Fruit fly (Drosophila melanogaster) Kc167 (cell line): Measurements from ENCODE around the gene CG13403.

ENCODE experiments used
- Myc ChIP-seq: fragments of >200 bp; optimal IDR thresholded peaks from 2 replicates; lab custom pipeline; 2017; ENCODE audit warnings: missing external identifiers
- Sin3A ChIP-seq: fragments of >200 bp; optimal IDR thresholded peaks from 2 replicates; lab custom pipeline; 2018; ENCODE audit warnings: missing external identifiers
- h ChIP-seq: fragments of >200 bp; optimal IDR thresholded peaks from 3 replicates; lab custom pipeline; 2018; ENCODE audit warnings: missing external identifiers
- insv ChIP-seq: fragments of >200 bp; optimal IDR thresholded peaks from 3 replicates; lab custom pipeline; 2018; ENCODE audit warnings: missing external identifiers
- psq ChIP-seq: fragments of >200 bp; optimal IDR thresholded peaks from 2 replicates; lab custom pipeline; 2017; ENCODE audit warnings: missing external identifiers
- ttk ChIP-seq: sonication (Bioruptor generic); optimal IDR thresholded peaks from 2 replicates; lab custom pipeline; 2017; ENCODE audit warnings: missing external identifiers

Gene CG13403

DNA sequence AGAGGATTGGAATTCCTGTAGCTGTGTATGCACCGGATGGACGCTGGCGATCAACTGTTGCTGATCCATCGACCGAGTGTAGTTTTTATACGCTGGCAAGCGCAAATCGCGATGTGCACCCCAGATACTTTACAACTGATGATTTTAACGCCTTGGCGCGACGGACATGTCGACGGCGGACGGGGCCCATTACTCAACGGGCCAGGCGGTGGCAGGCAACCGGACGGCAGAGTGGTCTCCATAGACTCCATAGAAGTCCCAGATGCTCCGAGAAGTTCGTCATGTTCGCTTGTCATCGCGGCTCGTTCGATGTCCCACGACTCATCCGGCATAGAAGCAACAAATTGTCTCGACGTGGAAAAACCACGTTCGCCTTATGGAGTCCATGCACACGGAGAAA is at the start of gene CG13403:
TSS of gene CG13403 (minus strand) at position 101 of the 400 bp plus-strand sequence.
- TF ChIP-seq h (lab: Kevin White, UChicago) (no peak), insv (lab: Kevin White, UChicago) (no peak), Myc (lab: Kevin White, UChicago) (no peak)

DNA sequence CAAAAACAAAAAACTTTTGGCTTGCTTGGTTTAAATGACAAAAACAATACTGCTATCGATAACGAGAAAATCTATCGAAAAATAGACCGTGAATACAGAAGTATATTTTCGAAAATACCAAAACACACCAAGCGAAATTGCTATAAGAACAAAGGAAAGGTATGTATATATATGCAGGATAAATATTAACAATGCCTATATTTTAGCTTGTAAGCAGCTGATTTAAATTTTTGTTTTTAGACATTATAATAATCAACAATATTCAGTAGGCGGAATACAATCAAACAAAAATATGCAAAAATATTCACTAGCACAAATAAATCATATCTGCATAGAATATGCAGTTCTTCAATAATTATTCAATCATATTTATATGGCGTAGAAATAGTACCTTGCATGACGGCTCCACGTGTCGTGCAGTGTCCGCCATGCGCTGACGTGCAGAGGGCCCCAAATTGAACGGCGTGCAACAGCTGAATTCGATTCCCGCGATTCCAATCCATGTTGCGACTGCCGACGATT is 46.1 kb upstream of the CG13403 start, which contains the start of the genes Fbxl4 and Dus2:
TSS of gene Fbxl4 (minus strand) at position 51 of the 522 bp plus-strand sequence.
TSS of gene Dus2 (plus strand) at position 116 of the 522 bp plus-strand sequence.
- TF ChIP-seq Myc (lab: Kevin White, UChicago): no peak

DNA sequence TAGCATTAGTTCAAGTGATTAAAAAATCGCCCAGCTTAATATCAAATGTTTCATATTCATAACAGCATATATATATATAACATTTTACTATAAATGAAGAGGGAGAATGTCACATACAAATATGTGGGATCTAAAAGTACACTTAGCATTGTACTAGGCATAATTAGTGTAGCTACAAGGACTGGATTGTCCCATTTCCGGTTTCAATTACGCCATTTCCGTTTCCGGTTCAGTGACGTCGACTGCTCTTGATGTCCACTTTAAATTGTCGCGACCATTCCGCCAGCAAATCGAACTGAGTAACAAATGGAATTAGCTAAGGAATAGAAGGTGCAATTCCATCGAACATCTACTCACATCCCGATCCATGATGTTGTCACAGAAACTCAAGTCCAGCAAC is 42.6 kb upstream of the CG13403 start:
- TF ChIP-seq insv (lab: Kevin White, UChicago): no peak
- no peak for TF ChIP-seq Myc (lab: Kevin White, UChicago)
- TF ChIP-seq ttk (lab: Kevin White, UChicago): no peak
- no peak for TF ChIP-seq psq (lab: Kevin White, UChicago)
- no peak for TF ChIP-seq Sin3A (lab: Kevin White, UChicago)
- TF ChIP-seq h (lab: Kevin White, UChicago): no peak

DNA sequence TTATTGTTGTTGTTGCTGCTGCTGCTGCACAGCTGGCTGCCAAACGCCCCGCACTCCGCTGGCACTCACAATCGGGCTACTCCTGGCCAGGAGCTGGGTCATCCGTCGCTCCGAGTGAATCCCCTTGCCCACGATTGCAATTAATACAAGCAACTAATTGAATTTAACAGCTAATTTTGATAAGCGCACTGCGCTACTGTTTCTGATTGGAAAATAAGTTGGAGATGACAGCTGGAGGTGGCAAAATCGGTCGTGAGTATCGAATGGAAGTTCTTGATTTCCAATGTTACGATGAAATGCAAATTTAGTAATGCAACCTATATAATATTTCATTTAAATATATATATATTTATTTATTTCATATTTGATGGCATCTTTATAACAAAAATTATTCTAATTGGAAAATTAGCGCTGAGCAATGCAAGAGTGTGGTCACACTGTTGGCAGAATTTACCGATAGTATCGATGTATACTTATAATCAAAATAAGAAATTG is 42.1 kb upstream of the CG13403 start, which contains the start of gene CG42271:
TSS of gene CG42271 (minus strand) at position 224 of the 495 bp plus-strand sequence.
- no peak for TF ChIP-seq h (lab: Kevin White, UChicago)
- TF ChIP-seq Sin3A (lab: Kevin White, UChicago): no peak
- no peak for TF ChIP-seq insv (lab: Kevin White, UChicago)
- no peak for TF ChIP-seq Myc (lab: Kevin White, UChicago)
- TF ChIP-seq psq (lab: Kevin White, UChicago): no peak
- no peak for TF ChIP-seq ttk (lab: Kevin White, UChicago)

DNA sequence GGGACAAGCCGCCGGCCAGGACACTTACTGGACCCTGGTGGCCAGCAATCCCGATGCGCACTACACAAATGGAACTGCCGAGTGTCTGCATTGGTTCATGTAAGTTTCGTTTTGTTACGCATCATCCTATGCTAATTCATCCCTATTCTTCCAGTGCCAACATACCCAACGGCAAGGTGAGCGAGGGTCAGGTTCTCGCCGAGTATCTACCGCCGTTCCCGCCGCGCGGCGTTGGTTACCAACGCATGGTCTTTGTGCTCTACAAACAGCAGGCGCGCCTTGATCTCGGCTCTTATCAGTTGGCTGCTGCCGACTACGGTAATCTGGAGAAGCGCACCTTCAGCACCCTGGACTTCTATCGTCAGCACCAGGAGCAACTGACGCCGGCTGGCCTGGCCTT is 35.2 kb upstream of the CG13403 start:
- TF ChIP-seq h (lab: Kevin White, UChicago) (no peak), Myc (lab: Kevin White, UChicago) (no peak), ttk (lab: Kevin White, UChicago) (no peak), Sin3A (lab: Kevin White, UChicago) (no peak), insv (lab: Kevin White, UChicago) (no peak), psq (lab: Kevin White, UChicago) (no peak)

DNA sequence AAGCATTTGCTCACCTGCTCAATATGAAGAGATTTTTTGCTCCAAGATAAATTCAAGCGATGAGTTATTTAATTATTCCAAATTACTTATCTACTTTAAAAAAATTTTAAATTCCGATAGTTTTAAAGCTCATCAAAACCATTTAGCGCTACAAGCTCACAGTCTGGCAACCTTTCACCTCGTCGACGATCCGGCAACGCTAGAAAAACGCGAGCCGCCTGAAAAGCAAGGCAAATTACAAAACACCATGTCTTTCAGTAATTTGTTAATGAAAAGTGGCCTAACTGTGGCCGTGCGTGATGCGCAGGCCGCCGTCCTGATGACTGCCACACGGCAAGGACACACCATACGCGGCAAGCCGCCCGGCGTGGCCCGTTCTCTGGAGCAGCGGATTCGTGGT is 34.3 kb upstream of the CG13403 start, which contains the start of gene mRpL38:
TSS of gene mRpL38 (plus strand) at position 197 of the 400 bp plus-strand sequence.
- TF ChIP-seq Sin3A (lab: Kevin White, UChicago) (no peak), insv (lab: Kevin White, UChicago) (no peak), ttk (lab: Kevin White, UChicago) (no peak), Myc (lab: Kevin White, UChicago) (no peak), psq (lab: Kevin White, UChicago) (no peak), h (lab: Kevin White, UChicago) (no peak)

DNA sequence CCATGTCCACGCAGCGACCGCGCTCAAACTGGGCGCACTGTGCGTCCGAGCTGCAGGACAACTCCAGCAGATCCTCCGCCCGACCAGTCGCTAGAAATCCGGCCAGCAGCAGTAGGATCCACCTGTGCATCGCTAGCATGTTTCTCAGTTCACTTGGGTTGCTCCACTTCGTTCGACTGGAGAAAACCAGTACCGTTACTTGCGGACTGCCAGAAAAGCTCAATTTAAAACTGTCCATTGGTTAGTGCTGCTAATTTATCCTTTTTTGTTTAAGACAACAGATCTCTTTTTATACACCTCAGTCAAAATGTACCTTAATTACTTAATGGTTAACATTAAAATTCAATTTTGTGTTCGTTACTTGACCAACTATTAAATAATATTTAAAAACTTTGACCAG is 33.8 kb upstream of the CG13403 start, which contains the start of gene CG11674:
TSS of gene CG11674 (minus strand) at position 215 of the 400 bp plus-strand sequence.
- TF ChIP-seq ttk (lab: Kevin White, UChicago) (no peak), psq (lab: Kevin White, UChicago) (no peak), Sin3A (lab: Kevin White, UChicago) (no peak), insv (lab: Kevin White, UChicago) (no peak), h (lab: Kevin White, UChicago) (no peak)

DNA sequence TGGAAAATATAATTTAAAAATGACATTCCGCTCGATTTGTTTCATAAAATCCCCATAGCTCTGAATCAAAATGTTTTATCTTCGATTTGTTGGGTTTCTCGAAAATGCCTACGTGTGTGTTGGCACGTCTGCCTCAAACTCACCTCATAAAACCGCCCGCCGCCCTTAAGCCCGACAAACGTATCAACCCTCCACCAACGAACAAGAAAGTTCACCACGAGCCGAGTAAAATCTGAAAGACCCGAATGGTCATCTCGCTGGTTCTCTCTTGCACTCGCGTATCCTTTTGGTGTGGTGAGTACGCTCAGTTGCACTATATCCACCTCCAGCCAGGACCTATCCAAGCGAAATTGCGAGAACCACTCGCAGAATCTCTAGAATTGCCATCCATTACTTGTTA is 30.2 kb upstream of the CG13403 start:
- TF ChIP-seq insv (lab: Kevin White, UChicago) (no peak), Myc (lab: Kevin White, UChicago) (no peak), Sin3A (lab: Kevin White, UChicago) (no peak), ttk (lab: Kevin White, UChicago) (no peak), psq (lab: Kevin White, UChicago) (no peak), h (lab: Kevin White, UChicago) (no peak)

DNA sequence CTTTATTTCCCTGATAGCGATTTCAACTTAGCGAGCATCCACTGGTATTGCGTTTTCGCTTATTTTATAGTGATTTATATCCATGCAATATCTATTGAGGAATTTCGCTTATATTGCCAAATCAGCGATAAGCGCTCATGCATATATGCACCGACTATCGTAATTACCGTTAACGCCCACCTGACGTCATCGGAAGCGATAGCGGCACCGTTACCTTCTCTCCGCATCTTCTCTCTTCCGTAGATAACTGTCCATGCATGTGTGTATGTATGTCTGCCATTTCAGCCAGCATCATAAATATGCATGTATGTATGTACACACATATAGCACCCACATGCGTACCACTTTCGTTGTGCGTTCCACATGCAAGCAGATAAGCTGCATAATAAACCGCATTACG is 29.4 kb upstream of the CG13403 start:
- no peak for TF ChIP-seq h (lab: Kevin White, UChicago)
- no peak for TF ChIP-seq insv (lab: Kevin White, UChicago)
- no peak for TF ChIP-seq psq (lab: Kevin White, UChicago)
- no peak for TF ChIP-seq Myc (lab: Kevin White, UChicago)
- no peak for TF ChIP-seq ttk (lab: Kevin White, UChicago)
- TF ChIP-seq Sin3A (lab: Kevin White, UChicago): no peak

DNA sequence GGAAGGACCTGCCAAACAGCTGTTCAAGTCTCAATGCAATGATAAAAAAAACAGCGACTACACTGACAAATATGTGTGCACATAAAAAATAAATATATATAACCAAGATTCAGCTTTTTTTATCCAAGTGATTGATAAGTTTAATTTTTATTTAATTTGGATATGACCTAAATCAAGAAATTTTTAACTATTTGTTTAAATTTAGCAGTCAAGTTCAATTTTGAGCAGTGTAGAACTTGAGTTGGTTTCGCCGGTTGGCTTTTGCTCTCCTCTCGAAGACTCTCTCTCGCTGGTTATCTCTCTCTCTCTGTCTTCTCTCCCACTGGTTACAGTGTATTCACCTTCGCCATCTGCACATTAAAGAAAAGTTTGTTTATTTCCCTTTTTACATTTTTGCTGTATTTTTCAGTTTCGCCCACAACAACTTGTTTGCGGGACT is 26.2 kb upstream of the CG13403 start:
- no peak for TF ChIP-seq h (lab: Kevin White, UChicago)
- no peak for TF ChIP-seq ttk (lab: Kevin White, UChicago)
- TF ChIP-seq psq (lab: Kevin White, UChicago): no peak
- no peak for TF ChIP-seq Myc (lab: Kevin White, UChicago)
- TF ChIP-seq Sin3A (lab: Kevin White, UChicago): no peak
- no peak for TF ChIP-seq insv (lab: Kevin White, UChicago)

DNA sequence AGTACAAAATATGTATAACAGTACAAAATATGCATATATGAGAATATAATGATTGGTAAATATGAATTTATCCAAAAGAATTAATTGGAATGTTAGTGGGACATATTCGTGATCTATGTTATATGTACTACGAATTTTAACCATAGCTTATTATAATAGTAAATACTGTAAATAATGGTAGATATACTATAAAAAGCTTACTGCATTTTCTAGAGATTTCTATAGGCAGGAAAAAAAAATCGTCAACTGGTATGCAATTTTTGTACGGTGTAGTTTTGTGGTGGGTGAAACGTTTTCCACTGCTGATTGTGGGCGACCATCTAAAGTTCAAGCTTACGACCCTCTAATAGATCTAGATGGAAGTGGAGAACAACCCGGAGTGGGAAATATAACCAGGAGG is 25.0 kb upstream of the CG13403 start:
- TF ChIP-seq h (lab: Kevin White, UChicago): no peak
- no peak for TF ChIP-seq psq (lab: Kevin White, UChicago)
- no peak for TF ChIP-seq Sin3A (lab: Kevin White, UChicago)
- no peak for TF ChIP-seq Myc (lab: Kevin White, UChicago)
- TF ChIP-seq insv (lab: Kevin White, UChicago): no peak
- no peak for TF ChIP-seq ttk (lab: Kevin White, UChicago)

DNA sequence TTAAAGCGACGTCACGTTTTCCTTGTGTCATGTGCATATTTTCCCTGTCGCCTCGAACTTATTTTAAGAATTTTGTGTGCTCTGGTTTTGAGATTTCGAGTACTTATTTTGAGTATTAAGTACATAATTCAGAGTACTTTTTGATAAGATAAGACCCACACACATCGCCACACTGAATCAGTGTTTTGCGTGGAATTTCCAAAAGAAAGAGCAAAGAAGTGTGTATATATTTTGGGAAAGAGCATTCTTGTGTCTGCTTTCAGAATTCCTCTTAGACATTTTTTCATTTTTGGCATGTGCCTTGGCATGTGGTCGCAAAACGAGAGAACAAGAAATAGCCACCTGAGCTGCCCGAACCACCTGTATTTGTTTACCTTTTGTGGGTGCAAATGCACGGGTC is 24.0 kb upstream of the CG13403 start:
- TF ChIP-seq ttk (lab: Kevin White, UChicago) (no peak), Myc (lab: Kevin White, UChicago) (no peak), insv (lab: Kevin White, UChicago) (no peak), psq (lab: Kevin White, UChicago) (no peak), Sin3A (lab: Kevin White, UChicago) (no peak), h (lab: Kevin White, UChicago) (no peak)
